Fruit fly (Drosophila melanogaster) whole organism, prepupa: ENCODE measurements around the gene Sam-S.

Experiments used
- CG11294 ChIP-seq: fragments of 200-800 bp; sonication (Bioruptor generic); IDR thresholded peaks from 2 replicates; pipeline ENCODE4 v1.3.6; 2022; ENCODE audit warnings: missing biosample characterization, missing genetic modification characterization
- CG1621 ChIP-seq: fragments of 200-800 bp; sonication (Bioruptor generic); optimal IDR thresholded peaks from 3 replicates; lab custom pipeline; 2018; ENCODE audit warnings: missing biosample characterization, mild to moderate bottlenecking, missing genetic modification characterization
- CG16779 ChIP-seq: fragments of 200-800 bp; sonication (Bioruptor generic); optimal IDR thresholded peaks from 3 replicates; lab custom pipeline; 2017; ENCODE audit warnings: missing biosample characterization, mild to moderate bottlenecking, missing genetic modification characterization
- CG34406 ChIP-seq: fragments of 200-800 bp; sonication (Bioruptor generic); optimal IDR thresholded peaks from 3 replicates; lab custom pipeline; 2016; ENCODE audit warnings: missing biosample characterization, missing genetic modification characterization
- CG4318 ChIP-seq: fragments of 200-800 bp; sonication (Bioruptor generic); optimal IDR thresholded peaks from 3 replicates; lab custom pipeline; 2017; ENCODE audit warnings: missing biosample characterization, mild to moderate bottlenecking, missing genetic modification characterization
- Gug ChIP-seq: fragments of 200-800 bp; sonication (Bioruptor generic); IDR thresholded peaks from 2 replicates; pipeline ENCODE4 v1.3.6; 2022; ENCODE audit warnings: missing biosample characterization, missing genetic modification characterization
- Met ChIP-seq: fragments of 200-800 bp; sonication (Bioruptor generic); optimal IDR thresholded peaks from 3 replicates; lab custom pipeline; 2016; ENCODE audit warnings: missing biosample characterization, missing genetic modification characterization
- OdsH ChIP-seq: fragments of 200-800 bp; sonication (Bioruptor generic); optimal IDR thresholded peaks from 3 replicates; lab custom pipeline; 2016; ENCODE audit warnings: missing biosample characterization, missing genetic modification characterization
- Sox102F ChIP-seq: fragments of 200-800 bp; sonication (Bioruptor generic); optimal IDR thresholded peaks from 2 replicates; lab custom pipeline; 2016; ENCODE audit warnings: missing biosample characterization, mild to moderate bottlenecking, missing genetic modification characterization
- Sox14 ChIP-seq: fragments of 200-800 bp; sonication (Bioruptor generic); optimal IDR thresholded peaks from 3 replicates; lab custom pipeline; 2016; ENCODE audit warnings: missing biosample characterization, missing genetic modification characterization
- dac ChIP-seq: fragments of 200-800 bp; sonication (Bioruptor generic); optimal IDR thresholded peaks from 2 replicates; lab custom pipeline; 2017; ENCODE audit warnings: missing biosample characterization, mild to moderate bottlenecking, missing genetic modification characterization
- eg ChIP-seq: fragments of 200-800 bp; sonication (Bioruptor generic); IDR thresholded peaks from 3 replicates; pipeline ENCODE4 v1.3.6; 2022; ENCODE audit warnings: missing biosample characterization, missing genetic modification characterization
- fd59A ChIP-seq: fragments of 200-800 bp; sonication (Bioruptor generic); optimal IDR thresholded peaks from 2 replicates; lab custom pipeline; 2017; ENCODE audit warnings: missing biosample characterization, mild to moderate bottlenecking, missing genetic modification characterization, missing genetic modification reagents

DNA sequence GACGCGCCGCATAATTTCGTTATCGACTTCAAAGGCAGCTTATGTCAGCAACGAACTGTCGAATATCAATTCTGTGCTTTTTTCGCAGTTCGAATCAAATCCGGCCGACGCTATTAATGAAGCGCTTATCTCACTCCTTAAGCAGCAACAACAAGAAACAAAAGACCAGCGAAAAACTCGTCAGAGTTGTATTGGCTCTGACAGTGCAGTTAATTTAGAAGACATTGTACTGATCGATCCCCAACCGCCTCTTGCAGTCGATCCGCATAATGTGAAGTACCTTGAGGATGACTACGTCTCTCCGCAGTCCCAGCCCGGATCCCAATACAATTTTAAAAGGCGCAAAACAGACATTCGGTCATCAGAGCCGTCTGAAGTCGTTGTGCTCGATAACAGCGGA, 37.1 kb upstream of the Sam-S start:
- no peak for TF ChIP-seq CG16779 (tag; lab: Kevin White, UChicago)
- no peak for TF ChIP-seq fd59A (GFP tag; lab: Kevin White, UChicago)
- TF ChIP-seq eg (GFP tag; lab: Robert Waterston, UW): no peak
- no peak for TF ChIP-seq CG4318 (GFP tag; lab: Kevin White, UChicago)
- TF ChIP-seq Sox14: peak; percentile 24
- no peak for TF ChIP-seq CG34406 (GFP tag; lab: Kevin White, UChicago)
- no peak for TF ChIP-seq Met
- no peak for TF ChIP-seq Sox102F (GFP tag; lab: Kevin White, UChicago)
- no peak for TF ChIP-seq dac (GFP tag; lab: Kevin White, UChicago)
- no peak for TF ChIP-seq Gug (GFP tag; lab: Robert Waterston, UW)
- TF ChIP-seq CG11294 (GFP tag; lab: Robert Waterston, UW): no peak
- TF ChIP-seq CG1621: no peak
- TF ChIP-seq OdsH (GFP tag; lab: Kevin White, UChicago): no peak
